1 fruit fly cellular context compared by ENCODE assay signal in genomic region chr3L:2494183-2494541, dm6.
A peak's percentile ranks its signal among the peaks of the same experiment; 100 is the strongest.
TF ChIP-seq lines count a peak whose summit lies in the region.

No protein-coding gene starts in this region.

TF ChIP-seq in whole organism, embryonic, 481 proteins besides CTCF, POLR2A, EP300 and RAD21 (continued from another document and continues in another):
- TF ChIP-seq wek (GFP tag; optimal IDR thresholded peaks at IDR 0.05; lab: Kevin White, UChicago) (no peak), Oli (tag; optimal IDR thresholded peaks at IDR 0.05; lab: Kevin White, UChicago) (peak; percentile 74), CG3995 (GFP tag; optimal IDR thresholded peaks at IDR 0.05; lab: Kevin White, UChicago) (peak; percentile 66), seq (GFP tag; IDR thresholded peaks at IDR 0.05; lab: Robert Waterston, UW) (peak; percentile 84), klu (GFP tag; IDR thresholded peaks at IDR 0.05; lab: Robert Waterston, UW) (peak; percentile 82), chm (GFP tag; IDR thresholded peaks at IDR 0.05; lab: Robert Waterston, UW) (peak; percentile 88), PHDP (tag; optimal IDR thresholded peaks at IDR 0.05; lab: Kevin White, UChicago) (peak; percentile 83), wdn (GFP tag; IDR thresholded peaks at IDR 0.05; lab: Robert Waterston, UW) (peak; percentile 86), NC2α (GFP tag; optimal IDR thresholded peaks at IDR 0.05; lab: Kevin White, UChicago) (no peak), insv (GFP tag; optimal IDR thresholded peaks at IDR 0.05; lab: Kevin White, UChicago) (no peak), NK7.1 (GFP tag; optimal IDR thresholded peaks at IDR 0.05; lab: Kevin White, UChicago) (peak; percentile 76), Atf-2 (GFP tag; optimal IDR thresholded peaks at IDR 0.05; lab: Kevin White, UChicago) (no peak), CG10462 (GFP tag; optimal IDR thresholded peaks at IDR 0.05; lab: Kevin White, UChicago) (no peak), CG15011 (GFP tag; optimal IDR thresholded peaks at IDR 0.05; lab: Kevin White, UChicago) (peak; percentile 82), Xrp1 (GFP tag; IDR thresholded peaks at IDR 0.05; lab: Robert Waterston, UW) (peak; percentile 89), CG10321 (GFP tag; IDR thresholded peaks at IDR 0.05; lab: Robert Waterston, UW) (peak; percentile 60), CG9817 (tag; optimal IDR thresholded peaks at IDR 0.05; lab: Kevin White, UChicago) (peak; percentile 81), vvl (GFP tag; IDR thresholded peaks at IDR 0.05; lab: Robert Waterston, UW) (peak; percentile 92), CG34376 (GFP tag; optimal IDR thresholded peaks at IDR 0.05; lab: Kevin White, UChicago) (peak; percentile 85), gfzf (GFP tag; optimal IDR thresholded peaks at IDR 0.05; lab: Kevin White, UChicago) (no peak), bbx (GFP tag; IDR thresholded peaks at IDR 0.05; lab: Robert Waterston, UW; ENCODE audit: partially characterized antibody) (no peak), CG6813 (GFP tag; optimal IDR thresholded peaks at IDR 0.05; lab: Kevin White, UChicago) (peak; percentile 86), fru (optimal IDR thresholded peaks at IDR 0.05; lab: Kevin White, UChicago) (no peak), ac (GFP tag; optimal IDR thresholded peaks at IDR 0.05; lab: Kevin White, UChicago) (peak; percentile 39), Rfx (GFP tag; IDR thresholded peaks at IDR 0.05; lab: Robert Waterston, UW) (peak; percentile 96), CG8388 (GFP tag; optimal IDR thresholded peaks at IDR 0.05; lab: Kevin White, UChicago) (peak; percentile 65), ab (GFP tag; optimal IDR thresholded peaks at IDR 0.05; lab: Kevin White, UChicago) (no peak), Dp (GFP tag; optimal IDR thresholded peaks at IDR 0.05; lab: Kevin White, UChicago) (no peak), Gug (GFP tag; IDR thresholded peaks at IDR 0.05; lab: Robert Waterston, UW) (peak; percentile 76; the same call in 3 of the 4 replicates), HmgZ (tag; optimal IDR thresholded peaks at IDR 0.05; lab: Kevin White, UChicago) (peak; percentile 88), dmrt11E (tag; optimal IDR thresholded peaks at IDR 0.05; lab: Kevin White, UChicago) (peak; percentile 53), CG13424 (tag; optimal IDR thresholded peaks at IDR 0.05; lab: Kevin White, UChicago) (peak; percentile 81), gcm2 (GFP tag; optimal IDR thresholded peaks at IDR 0.05; lab: Kevin White, UChicago) (peak; percentile 38), al (GFP tag; IDR thresholded peaks at IDR 0.05; lab: Robert Waterston, UW) (peak; percentile 91), gsb-n (tag; optimal IDR thresholded peaks at IDR 0.05; lab: Kevin White, UChicago) (peak; percentile 25), CG18599 (GFP tag; optimal IDR thresholded peaks at IDR 0.05; lab: Kevin White, UChicago) (peak; percentile 97), Poxn (GFP tag; IDR thresholded peaks at IDR 0.05; lab: Robert Waterston, UW) (peak; percentile 72), E2f2 (GFP tag; IDR thresholded peaks at IDR 0.05; lab: Robert Waterston, UW) (peak; percentile 69), NFAT (GFP tag; IDR thresholded peaks at IDR 0.05; lab: Robert Waterston, UW) (peak; percentile 85), Opbp (GFP tag; IDR thresholded peaks at IDR 0.05; lab: Robert Waterston, UW; ENCODE audit: partially characterized antibody) (no peak), CG11456 (GFP tag; IDR thresholded peaks at IDR 0.05; lab: Robert Waterston, UW) (peak; percentile 92), CG6654 (GFP tag; optimal IDR thresholded peaks at IDR 0.05; lab: Kevin White, UChicago) (peak; percentile 60), disco-r (GFP tag; optimal IDR thresholded peaks at IDR 0.05; lab: Kevin White, UChicago) (peak; percentile 26), CG2875 (GFP tag; optimal IDR thresholded peaks at IDR 0.05; lab: Kevin White, UChicago) (peak; percentile 45), NC2β (GFP tag; optimal IDR thresholded peaks at IDR 0.05; lab: Kevin White, UChicago) (peak; percentile 33), z (GFP tag; IDR thresholded peaks at IDR 0.05; lab: Robert Waterston, UW) (no peak), Dfd (GFP tag; optimal IDR thresholded peaks at IDR 0.05; lab: Kevin White, UChicago) (no peak), sob (GFP tag; IDR thresholded peaks at IDR 0.05; lab: Robert Waterston, UW) (peak; percentile 96), CG31388 (GFP tag; optimal IDR thresholded peaks at IDR 0.05; lab: Kevin White, UChicago) (peak; percentile 73), Hr51 (GFP tag; optimal IDR thresholded peaks at IDR 0.05; lab: Kevin White, UChicago) (peak; percentile 50 to 76), Trl (optimal IDR thresholded peaks at IDR 0.05; lab: Kevin White, UChicago) (peak in 1 of 2 experiments; percentile 2), Trl (GFP tag; optimal IDR thresholded peaks at IDR 0.05; lab: Kevin White, UChicago) (peak; percentile 89), CG17359 (tag; optimal IDR thresholded peaks at IDR 0.05; lab: Kevin White, UChicago) (peak; percentile 91), CG11695 (GFP tag; IDR thresholded peaks at IDR 0.05; lab: Robert Waterston, UW) (peak; percentile 94), Nf-YA (GFP tag; IDR thresholded peaks at IDR 0.05; lab: Robert Waterston, UW) (peak; percentile 69; the same call in 1 of the 2 replicates), lmd (GFP tag; IDR thresholded peaks at IDR 0.05; lab: Robert Waterston, UW) (peak; percentile 90), sens-2 (GFP tag; IDR thresholded peaks at IDR 0.05; lab: Robert Waterston, UW) (no peak), cas (GFP tag; IDR thresholded peaks at IDR 0.05; lab: Robert Waterston, UW) (peak; percentile 88), emc (GFP tag; optimal IDR thresholded peaks at IDR 0.05; lab: Kevin White, UChicago) (peak; percentile 36), gem (tag; optimal IDR thresholded peaks at IDR 0.05; lab: Kevin White, UChicago) (peak; percentile 85), CG6854 (GFP tag; optimal IDR thresholded peaks at IDR 0.05; lab: Kevin White, UChicago) (peak; percentile 86), stwl (tag; optimal IDR thresholded peaks at IDR 0.05; lab: Kevin White, UChicago) (no peak), CG13624 (GFP tag; optimal IDR thresholded peaks at IDR 0.05; lab: Kevin White, UChicago) (peak; percentile 64), da (GFP tag; optimal IDR thresholded peaks at IDR 0.05; lab: Kevin White, UChicago) (no peak), BtbVII (GFP tag; optimal IDR thresholded peaks at IDR 0.05; lab: Kevin White, UChicago) (peak; percentile 92), Kr (GFP tag; optimal IDR thresholded peaks at IDR 0.05; lab: Kevin White, UChicago) (no peak), Hr39 (optimal IDR thresholded peaks at IDR 0.05; lab: Kevin White, UChicago) (no peak), Ptx1 (GFP tag; IDR thresholded peaks at IDR 0.05; lab: Robert Waterston, UW) (peak; percentile 95), Hey (tag; optimal IDR thresholded peaks at IDR 0.05; lab: Kevin White, UChicago) (no peak), CG42726 (GFP tag; IDR thresholded peaks at IDR 0.05; lab: Robert Waterston, UW; ENCODE audit: partially characterized antibody) (no peak), tap (tag; optimal IDR thresholded peaks at IDR 0.05; lab: Kevin White, UChicago) (peak; percentile 86), Adf1 (GFP tag; IDR thresholded peaks at IDR 0.05; lab: Robert Waterston, UW) (peak; percentile 79), MTF-1 (GFP tag; optimal IDR thresholded peaks at IDR 0.05; lab: Kevin White, UChicago; ENCODE audit: borderline replicate concordance) (peak; percentile 69), CG14667 (GFP tag; IDR thresholded peaks at IDR 0.05; lab: Robert Waterston, UW) (peak; percentile 87), grau (tag; optimal IDR thresholded peaks at IDR 0.05; lab: Kevin White, UChicago) (peak; percentile 82), Six4 (GFP tag; optimal IDR thresholded peaks at IDR 0.05; lab: Kevin White, UChicago) (peak; percentile 73), CG2202 (tag; optimal IDR thresholded peaks at IDR 0.05; lab: Kevin White, UChicago) (no peak), Asciz (GFP tag; optimal IDR thresholded peaks at IDR 0.05; lab: Kevin White, UChicago) (peak; percentile 52), hkb (optimal IDR thresholded peaks at IDR 0.05; lab: Kevin White, UChicago) (no peak), hkb (GFP tag; IDR thresholded peaks at IDR 0.05; lab: Robert Waterston, UW) (peak; percentile 93), CG18011 (GFP tag; optimal IDR thresholded peaks at IDR 0.05; lab: Kevin White, UChicago) (peak; percentile 49), CG18619 (GFP tag; optimal IDR thresholded peaks at IDR 0.05; lab: Kevin White, UChicago) (peak; percentile 65), usp (GFP tag; optimal IDR thresholded peaks at IDR 0.05; lab: Kevin White, UChicago) (no peak), CG14965 (GFP tag; optimal IDR thresholded peaks at IDR 0.05; lab: Kevin White, UChicago; ENCODE audit: borderline replicate concordance) (peak; percentile 47), CG12942 (GFP tag; optimal IDR thresholded peaks at IDR 0.05; lab: Kevin White, UChicago) (peak; percentile 46), Hand (GFP tag; optimal IDR thresholded peaks at IDR 0.05; lab: Kevin White, UChicago) (peak; percentile 76), CG9876 (GFP tag; optimal IDR thresholded peaks at IDR 0.05; lab: Kevin White, UChicago) (no peak), bowl (GFP tag; IDR thresholded peaks at IDR 0.05; lab: Robert Waterston, UW) (peak; percentile 75; the same call in 1 of the 2 replicates), CG12236 (GFP tag; optimal IDR thresholded peaks at IDR 0.05; lab: Kevin White, UChicago) (no peak), CG7271 (tag; optimal IDR thresholded peaks at IDR 0.05; lab: Kevin White, UChicago) (no peak), ci (GFP tag; IDR thresholded peaks at IDR 0.05; lab: Robert Waterston, UW) (peak; percentile 87), CG8478 (optimal IDR thresholded peaks at IDR 0.05; lab: Kevin White, UChicago) (no peak), B-H2 (GFP tag; optimal IDR thresholded peaks at IDR 0.05; lab: Kevin White, UChicago) (peak; percentile 37), otp (GFP tag; IDR thresholded peaks at IDR 0.05; lab: Robert Waterston, UW) (peak; percentile 84), tin (GFP tag; optimal IDR thresholded peaks at IDR 0.05; lab: Kevin White, UChicago) (peak; percentile 83), sd (tag; optimal IDR thresholded peaks at IDR 0.05; lab: Kevin White, UChicago) (peak; percentile 57), CG4617 (GFP tag; optimal IDR thresholded peaks at IDR 0.05; lab: Kevin White, UChicago; ENCODE audit: borderline replicate concordance) (peak; percentile 20), Xbp1 (GFP tag; optimal IDR thresholded peaks at IDR 0.05; lab: Kevin White, UChicago) (peak; percentile 74), Aef1 (GFP tag; IDR thresholded peaks at IDR 0.05; lab: Robert Waterston, UW) (peak; percentile 93), pan (optimal IDR thresholded peaks at IDR 0.05; lab: Kevin White, UChicago) (no peak), pan (GFP tag; optimal IDR thresholded peaks at IDR 0.05 in 1 of 2, IDR thresholded peaks at IDR 0.05 in 1 of 2) (peak in 1 of 2 experiments; percentile 95), ewg (GFP tag; optimal IDR thresholded peaks at IDR 0.05; lab: Kevin White, UChicago) (peak; percentile 42), pfk (GFP tag; optimal IDR thresholded peaks at IDR 0.05; lab: Kevin White, UChicago) (no peak), CG11723 (GFP tag; optimal IDR thresholded peaks at IDR 0.05; lab: Kevin White, UChicago) (peak; percentile 57), Hr78 (GFP tag; optimal IDR thresholded peaks at IDR 0.05; lab: Kevin White, UChicago) (peak in 1 of 2 experiments; percentile 42), inv (GFP tag; IDR thresholded peaks at IDR 0.05; lab: Robert Waterston, UW; ENCODE audit: partially characterized antibody) (no peak), CG34224 (GFP tag; IDR thresholded peaks at IDR 0.05; lab: Robert Waterston, UW; ENCODE audit: partially characterized antibody) (no peak), CG9932 (GFP tag; IDR thresholded peaks at IDR 0.05; lab: Robert Waterston, UW) (peak; percentile 89), CrebB (tag; optimal IDR thresholded peaks at IDR 0.05; lab: Kevin White, UChicago) (peak; percentile 65), pnt (GFP tag; optimal IDR thresholded peaks at IDR 0.05; lab: Kevin White, UChicago) (peak; percentile 82), cato (GFP tag; optimal IDR thresholded peaks at IDR 0.05; lab: Kevin White, UChicago; ENCODE audit: borderline replicate concordance) (no peak), fd64A (GFP tag; optimal IDR thresholded peaks at IDR 0.05; lab: Kevin White, UChicago) (peak; percentile 5), HLH54F (GFP tag; optimal IDR thresholded peaks at IDR 0.05; lab: Kevin White, UChicago) (peak; percentile 70), cad (GFP tag; optimal IDR thresholded peaks at IDR 0.05; lab: Kevin White, UChicago) (no peak), Mes4 (GFP tag; optimal IDR thresholded peaks at IDR 0.05; lab: Kevin White, UChicago) (no peak), CG4820 (GFP tag; optimal IDR thresholded peaks at IDR 0.05; lab: Kevin White, UChicago) (peak; percentile 82), Oaz (GFP tag; IDR thresholded peaks at IDR 0.05; lab: Robert Waterston, UW) (peak; percentile 77), tgo (GFP tag; IDR thresholded peaks at IDR 0.05; lab: Robert Waterston, UW) (peak; percentile 93), pho (GFP tag; optimal IDR thresholded peaks at IDR 0.05; lab: Kevin White, UChicago) (peak; percentile 75), chif (GFP tag; optimal IDR thresholded peaks at IDR 0.05; lab: Kevin White, UChicago) (peak; percentile 28 to 54), sima (GFP tag; optimal IDR thresholded peaks at IDR 0.05; lab: Kevin White, UChicago) (peak; percentile 32), lab (GFP tag; optimal IDR thresholded peaks at IDR 0.05; lab: Kevin White, UChicago) (peak; percentile 97), CG4404 (GFP tag; IDR thresholded peaks at IDR 0.05; lab: Robert Waterston, UW) (peak; percentile 81), CG11504 (tag; optimal IDR thresholded peaks at IDR 0.05; lab: Kevin White, UChicago) (peak; percentile 90), Optix (GFP tag; IDR thresholded peaks at IDR 0.05; lab: Robert Waterston, UW) (peak; percentile 80; the same call in 2 of the 3 replicates), Max (GFP tag; optimal IDR thresholded peaks at IDR 0.05; lab: Kevin White, UChicago) (peak; percentile 87), wor (GFP tag; IDR thresholded peaks at IDR 0.05; lab: Robert Waterston, UW) (peak; percentile 79), CG9437 (GFP tag; optimal IDR thresholded peaks at IDR 0.05; lab: Kevin White, UChicago) (peak; percentile 60), CG17385 (GFP tag; optimal IDR thresholded peaks at IDR 0.05; lab: Kevin White, UChicago) (peak; percentile 79), gt (GFP tag; IDR thresholded peaks at IDR 0.05; lab: Robert Waterston, UW) (peak; percentile 75), CG14710 (tag; optimal IDR thresholded peaks at IDR 0.05; lab: Kevin White, UChicago) (peak; percentile 68), ro (GFP tag; IDR thresholded peaks at IDR 0.05; lab: Robert Waterston, UW) (peak; percentile 77), zf30C (GFP tag; optimal IDR thresholded peaks at IDR 0.05; lab: Kevin White, UChicago) (peak; percentile 86)
